Worm (Caenorhabditis elegans) whole organism, L2 larva: ENCODE results near the gene clc-13.

Source experiments
- aly-2 ChIP-seq: fragments of 150-350 bp; optimal IDR thresholded peaks from 2 replicates; lab custom pipeline; 2014; ENCODE audit warnings: missing biosample characterization, missing genetic modification characterization
- blmp-1 ChIP-seq: sonication (generic microtip); optimal IDR thresholded peaks from 2 replicates; lab custom pipeline; 2017; ENCODE audit warnings: missing genetic modification characterization, mild to moderate bottlenecking, missing compliant biosample characterization, antibody characterized with exemption, moderate library complexity; ENCODE audit not compliant: insufficient read depth
- ceh-16 ChIP-seq: fragments of 150-350 bp; optimal IDR thresholded peaks from 2 replicates; lab custom pipeline; 2014; ENCODE audit warnings: missing biosample characterization, missing genetic modification characterization
- elt-3 ChIP-seq: sonication (generic microtip); optimal IDR thresholded peaks from 2 replicates; lab custom pipeline; 2017; ENCODE audit warnings: missing biosample characterization, missing genetic modification characterization
- gmeb-1 ChIP-seq: fragments of 150-350 bp; optimal IDR thresholded peaks from 2 replicates; lab custom pipeline; 2014; ENCODE audit warnings: missing biosample characterization, missing genetic modification characterization
- mbf-1 ChIP-seq: sonication (generic microtip); optimal IDR thresholded peaks from 2 replicates; lab custom pipeline; 2017; ENCODE audit warnings: missing biosample characterization, missing genetic modification characterization
- nhr-11 ChIP-seq: fragments of 150-350 bp; optimal IDR thresholded peaks from 2 replicates; lab custom pipeline; 2014; ENCODE audit warnings: missing biosample characterization, missing genetic modification characterization
- nhr-23 ChIP-seq: fragments of 150-350 bp; optimal IDR thresholded peaks from 2 replicates; lab custom pipeline; 2014; ENCODE audit warnings: missing biosample characterization, missing genetic modification reagents, missing genetic modification characterization
- nhr-6 ChIP-seq: fragments of 150-350 bp; optimal IDR thresholded peaks from 2 replicates; lab custom pipeline; 2014; ENCODE audit warnings: missing biosample characterization, missing genetic modification characterization
- sma-3 ChIP-seq: sonication (generic microtip); optimal IDR thresholded peaks from 2 replicates; lab custom pipeline; 2016; ENCODE audit warnings: missing genetic modification reagents, missing genetic modification characterization, missing compliant biosample characterization
- unc-55 ChIP-seq: fragments of 150-350 bp; sonication (generic microtip); optimal IDR thresholded peaks from 3 replicates; lab custom pipeline; 2014; ENCODE audit warnings: missing biosample characterization, missing genetic modification reagents, missing genetic modification characterization
- unc-62 ChIP-seq: fragments of 150-350 bp; optimal IDR thresholded peaks from 2 replicates; lab custom pipeline; 2014; ENCODE audit warnings: missing biosample characterization, missing genetic modification reagents, missing genetic modification characterization
- zag-1 ChIP-seq: fragments of 150-350 bp; optimal IDR thresholded peaks from 2 replicates; lab custom pipeline; 2014; ENCODE audit warnings: missing biosample characterization, missing genetic modification characterization
- ztf-11 ChIP-seq: sonication (generic microtip); optimal IDR thresholded peaks from 2 replicates; lab custom pipeline; 2017; ENCODE audit warnings: missing biosample characterization, missing genetic modification characterization

DNA sequence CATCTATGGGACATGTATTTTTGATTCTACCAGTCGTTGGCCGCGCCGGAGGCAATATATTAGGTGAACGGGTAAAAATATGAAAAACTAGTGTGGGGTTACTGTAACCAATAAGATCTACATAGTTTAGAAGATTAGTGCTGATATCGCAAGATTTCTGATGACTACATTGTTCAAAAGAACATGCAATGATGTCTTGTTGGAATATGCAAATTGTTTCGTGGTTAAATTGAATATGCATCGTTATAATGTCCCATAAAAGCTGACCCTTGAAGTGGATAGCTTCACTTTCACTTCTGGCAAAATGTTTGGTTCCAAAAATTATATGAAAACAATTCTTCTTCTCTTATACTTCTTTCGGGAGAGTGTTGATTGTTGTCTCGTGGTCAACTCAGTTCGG, 30.3 kb downstream of the clc-13 start, which contains the start of gene F28B1.2:
- no peak for TF ChIP-seq sma-3
- no peak for TF ChIP-seq nhr-11
- TF ChIP-seq elt-3 (tag; lab: Kevin White, UChicago) = no peak
- TF ChIP-seq unc-62 (GFP tag; lab: Kevin White, UChicago) = no peak
- no peak for TF ChIP-seq nhr-23 (tag; lab: Kevin White, UChicago)
- TF ChIP-seq aly-2 (tag; lab: Kevin White, UChicago) = no peak
- TF ChIP-seq ztf-11 (tag; lab: Kevin White, UChicago) = no peak
- TF ChIP-seq mbf-1 = no peak
- no peak for TF ChIP-seq ceh-16 (tag; lab: Kevin White, UChicago)
- TF ChIP-seq unc-55 (GFP tag; lab: Kevin White, UChicago) = no peak
- TF ChIP-seq blmp-1 (tag; lab: Kevin White, UChicago) = no peak
- TF ChIP-seq gmeb-1 = no peak
- TF ChIP-seq nhr-6 = no peak
- no peak for TF ChIP-seq zag-1 (tag; lab: Kevin White, UChicago)
